Worm (Caenorhabditis elegans) whole organism, L1 larva: Measurements from ENCODE around the gene ugt-17.

ENCODE experiments used
- C04F5.9 ChIP-seq: sonication (generic microtip); optimal IDR thresholded peaks from 2 replicates; lab custom pipeline; 2016; ENCODE audit warnings: missing genetic modification characterization, missing compliant biosample characterization
- C16A3.4 ChIP-seq: fragments of 150-350 bp; optimal IDR thresholded peaks from 2 replicates; lab custom pipeline; 2014; ENCODE audit warnings: missing biosample characterization, missing genetic modification characterization
- F16B12.6 ChIP-seq: fragments of 150-350 bp; optimal IDR thresholded peaks from 2 replicates; lab custom pipeline; 2014; ENCODE audit warnings: missing biosample characterization, missing genetic modification characterization
- alr-1 ChIP-seq: fragments of 200-800 bp; sonication (Bioruptor generic); optimal IDR thresholded peaks from 2 replicates; lab custom pipeline; 2018; ENCODE audit warnings: borderline replicate concordance, mild to moderate bottlenecking, missing genetic modification characterization, missing compliant biosample characterization
- aly-2 ChIP-seq: fragments of 150-350 bp; optimal IDR thresholded peaks from 2 replicates; lab custom pipeline; 2014; ENCODE audit warnings: missing biosample characterization, missing genetic modification characterization
- ceh-63 ChIP-seq: fragments of 200-800 bp; sonication (Bioruptor generic); optimal IDR thresholded peaks from 2 replicates; lab custom pipeline; 2018; ENCODE audit warnings: mild to moderate bottlenecking, missing genetic modification characterization, missing compliant biosample characterization
- ceh-88 ChIP-seq: fragments of 200-800 bp; sonication (Bioruptor generic); IDR thresholded peaks from 2 replicates; pipeline ENCODE4 v1.3.6; 2022; ENCODE audit warnings: missing genetic modification characterization, missing compliant biosample characterization
- dpl-1 ChIP-seq, 3 experiments: fragments of 150-350 bp in 2 of 3; sonication (generic microtip) in 1 of 3; optimal IDR thresholded peaks; 2 replicates each; lab custom pipeline; 2014 to 2017; ENCODE audit warnings: missing biosample characterization in 3 of 3, missing genetic modification characterization in 3 of 3, missing genetic modification reagents in 3 of 3
- dsc-1 ChIP-seq: sonication (generic microtip); optimal IDR thresholded peaks from 2 replicates; lab custom pipeline; 2016; ENCODE audit warnings: mild to moderate bottlenecking, missing genetic modification characterization, missing compliant biosample characterization
- efl-1 ChIP-seq, 4 experiments: fragments of 150-350 bp; optimal IDR thresholded peaks in 3 of 4; peaks in 1 of 4; 1 replicate in 1 of 4; 2 replicates in 3 of 4; lab custom pipeline; 2014; ENCODE audit warnings: missing biosample characterization in 2 of 4, missing genetic modification characterization in 2 of 4, missing genetic modification reagents in 2 of 4
- egl-13 ChIP-seq: sonication (generic microtip); optimal IDR thresholded peaks from 2 replicates; lab custom pipeline; 2016; ENCODE audit warnings: missing genotype, missing genetic modification reagents, missing genetic modification characterization, missing compliant biosample characterization
- egl-27 ChIP-seq, 2 experiments: fragments of 150-350 bp in 1 of 2; sonication (generic microtip); optimal IDR thresholded peaks; 3 replicates each; lab custom pipeline; 2017 to 2018; ENCODE audit warnings: missing biosample characterization in 2 of 2, missing genetic modification characterization in 2 of 2, missing genetic modification reagents in 2 of 2
- elt-3 ChIP-seq, 6 experiments: fragments of 150-350 bp in 1 of 6; sonication (generic microtip); optimal IDR thresholded peaks; 2 replicates each; lab custom pipeline; 2017 to 2018; ENCODE audit warnings: missing biosample characterization in 6 of 6, missing genetic modification characterization in 6 of 6, inconsistent platforms in 1 of 6
- fkh-10 ChIP-seq: sonication (generic microtip); optimal IDR thresholded peaks from 2 replicates; lab custom pipeline; 2017; ENCODE audit warnings: missing biosample characterization, missing genetic modification reagents, missing genetic modification characterization
- fos-1 ChIP-seq: fragments of 150-350 bp; optimal IDR thresholded peaks from 2 replicates; lab custom pipeline; 2014; ENCODE audit warnings: missing biosample characterization, missing genetic modification characterization
- hlh-4 ChIP-seq: sonication (generic microtip); optimal IDR thresholded peaks from 2 replicates; lab custom pipeline; 2016; ENCODE audit warnings: mild to moderate bottlenecking, missing genetic modification characterization, missing compliant biosample characterization
- hpl-2 ChIP-seq: fragments of 150-350 bp; optimal IDR thresholded peaks from 2 replicates; lab custom pipeline; 2014; ENCODE audit warnings: missing biosample characterization, missing genetic modification reagents, missing genetic modification characterization
- irx-1 ChIP-seq: sonication (generic microtip); optimal IDR thresholded peaks from 2 replicates; lab custom pipeline; 2016; ENCODE audit warnings: missing genetic modification characterization, missing compliant biosample characterization
- isw-1 ChIP-seq: fragments of 200-800 bp; sonication (Bioruptor generic); IDR thresholded peaks from 2 replicates; pipeline ENCODE4 v1.3.6; 2022; ENCODE audit warnings: missing genetic modification characterization, missing compliant biosample characterization
- lin-13 ChIP-seq: fragments of 150-350 bp; optimal IDR thresholded peaks from 2 replicates; lab custom pipeline; 2014; ENCODE audit warnings: missing biosample characterization, missing genetic modification reagents, missing genetic modification characterization
- lin-14 ChIP-seq: fragments of 200-800 bp; sonication (Bioruptor generic); optimal IDR thresholded peaks from 2 replicates; lab custom pipeline; 2018; ENCODE audit warnings: mild to moderate bottlenecking, missing genetic modification characterization, moderate library complexity, missing compliant biosample characterization
- lin-15B ChIP-seq: fragments of 150-350 bp; sonication (generic microtip); optimal IDR thresholded peaks from 3 replicates; lab custom pipeline; 2014; ENCODE audit warnings: missing biosample characterization, missing genetic modification characterization
- lin-35 ChIP-seq, 2 experiments: fragments of 150-350 bp; optimal IDR thresholded peaks; 2 replicates each; lab custom pipeline; 2014; ENCODE audit warnings: missing biosample characterization in 2 of 2, missing genetic modification characterization in 2 of 2, missing genetic modification reagents in 2 of 2
- lir-3 ChIP-seq: sonication (generic microtip); optimal IDR thresholded peaks from 2 replicates; lab custom pipeline; 2016; ENCODE audit warnings: mild to moderate bottlenecking, missing genetic modification characterization, moderate library complexity, missing compliant biosample characterization; ENCODE audit not compliant: poor library complexity
- lsy-2 ChIP-seq, 2 experiments: fragments of 150-350 bp; optimal IDR thresholded peaks; 2 replicates each; lab custom pipeline; 2014; ENCODE audit warnings: missing biosample characterization in 2 of 2, missing genetic modification characterization in 2 of 2
- mdl-1 ChIP-seq, 2 experiments: fragments of 150-350 bp; optimal IDR thresholded peaks; 2 replicates each; lab custom pipeline; 2014 to 2017; ENCODE audit warnings: missing biosample characterization in 2 of 2, missing genetic modification characterization in 2 of 2, inconsistent platforms in 1 of 2
- mef-2 ChIP-seq: fragments of 150-350 bp; optimal IDR thresholded peaks from 2 replicates; lab custom pipeline; 2014; ENCODE audit warnings: missing biosample characterization, missing genetic modification characterization
- mep-1 ChIP-seq: fragments of 150-350 bp; optimal IDR thresholded peaks from 2 replicates; lab custom pipeline; 2014; ENCODE audit warnings: missing biosample characterization, missing genetic modification characterization
- nhr-11 ChIP-seq: fragments of 150-350 bp; optimal IDR thresholded peaks from 2 replicates; lab custom pipeline; 2014; ENCODE audit warnings: missing biosample characterization, missing genetic modification characterization
- nhr-12 ChIP-seq: sonication (generic microtip); optimal IDR thresholded peaks from 2 replicates; lab custom pipeline; 2017; ENCODE audit warnings: missing biosample characterization, missing genetic modification characterization
- nhr-20 ChIP-seq: sonication (generic microtip); optimal IDR thresholded peaks from 2 replicates; lab custom pipeline; 2016; ENCODE audit warnings: mild to moderate bottlenecking, missing genetic modification characterization, missing compliant biosample characterization
- nhr-237 ChIP-seq: fragments of 150-350 bp; optimal IDR thresholded peaks from 2 replicates; lab custom pipeline; 2014; ENCODE audit warnings: missing biosample characterization, missing genetic modification characterization
- nhr-71 ChIP-seq: sonication (generic microtip); optimal IDR thresholded peaks from 2 replicates; lab custom pipeline; 2016; ENCODE audit warnings: mild to moderate bottlenecking, missing genetic modification characterization, moderate library complexity, missing compliant biosample characterization
- nhr-85 ChIP-seq: sonication (generic microtip); peaks from one replicate; lab custom pipeline; 2016; ENCODE audit warnings: missing genetic modification characterization, inconsistent platforms, missing compliant biosample characterization
- nhr-90 ChIP-seq: sonication (generic microtip); optimal IDR thresholded peaks from 2 replicates; lab custom pipeline; 2016; ENCODE audit warnings: mild to moderate bottlenecking, missing genetic modification characterization, missing compliant biosample characterization; ENCODE audit not compliant: poor library complexity
- pag-3 ChIP-seq: sonication (generic microtip); optimal IDR thresholded peaks from 2 replicates; lab custom pipeline; 2017; ENCODE audit warnings: missing genetic modification characterization, mild to moderate bottlenecking, missing compliant biosample characterization, antibody characterized with exemption, borderline replicate concordance; ENCODE audit not compliant: insufficient read depth
- pax-3 ChIP-seq: fragments of 200-800 bp; sonication (Bioruptor generic); optimal IDR thresholded peaks from 2 replicates; lab custom pipeline; 2018; ENCODE audit warnings: mild to moderate bottlenecking, missing genetic modification characterization, moderate library complexity, missing compliant biosample characterization
- pqm-1 ChIP-seq: sonication (generic microtip); optimal IDR thresholded peaks from 3 replicates; lab custom pipeline; 2017; ENCODE audit warnings: missing biosample characterization, missing genetic modification characterization
- rnt-1 ChIP-seq: sonication (generic microtip); optimal IDR thresholded peaks from 2 replicates; lab custom pipeline; 2016; ENCODE audit warnings: mild to moderate bottlenecking, missing genetic modification characterization, moderate library complexity, missing compliant biosample characterization
- skn-1 ChIP-seq: fragments of 150-350 bp; optimal IDR thresholded peaks from 2 replicates; lab custom pipeline; 2014; ENCODE audit warnings: missing biosample characterization, missing genetic modification characterization
- snpc-4 ChIP-seq: fragments of 150-350 bp; optimal IDR thresholded peaks from 2 replicates; lab custom pipeline; 2014; ENCODE audit warnings: missing biosample characterization, missing genetic modification characterization
- snu-23 ChIP-seq: sonication (generic microtip); optimal IDR thresholded peaks from 2 replicates; lab custom pipeline; 2016; ENCODE audit warnings: missing genetic modification characterization, missing compliant biosample characterization
- sox-4 ChIP-seq: sonication (generic microtip); optimal IDR thresholded peaks from 2 replicates; lab custom pipeline; 2016; ENCODE audit warnings: missing genetic modification characterization, missing compliant biosample characterization
- sptf-1 ChIP-seq: fragments of 150-350 bp; optimal IDR thresholded peaks from 2 replicates; lab custom pipeline; 2014; ENCODE audit warnings: missing biosample characterization, missing genetic modification characterization
- tbx-2 ChIP-seq: sonication (generic microtip); optimal IDR thresholded peaks from 2 replicates; lab custom pipeline; 2016; ENCODE audit warnings: missing genetic modification characterization, missing compliant biosample characterization
- unc-130 ChIP-seq: fragments of 150-350 bp; optimal IDR thresholded peaks from 2 replicates; lab custom pipeline; 2017; ENCODE audit warnings: missing biosample characterization, missing genetic modification characterization, inconsistent platforms
- unc-30 ChIP-seq: sonication (generic microtip); optimal IDR thresholded peaks from 2 replicates; lab custom pipeline; 2017; ENCODE audit warnings: missing biosample characterization, missing genetic modification characterization
- unc-98 ChIP-seq: fragments of 200-800 bp; sonication (Bioruptor generic); IDR thresholded peaks from 2 replicates; pipeline ENCODE4 v1.3.6; 2022; ENCODE audit warnings: missing genetic modification characterization, missing compliant biosample characterization
- zip-4 ChIP-seq: fragments of 200-800 bp; sonication (Bioruptor generic); optimal IDR thresholded peaks from 2 replicates; lab custom pipeline; 2018; ENCODE audit warnings: mild to moderate bottlenecking, missing genetic modification characterization, moderate library complexity, missing compliant biosample characterization

Gene ugt-17

DNA sequence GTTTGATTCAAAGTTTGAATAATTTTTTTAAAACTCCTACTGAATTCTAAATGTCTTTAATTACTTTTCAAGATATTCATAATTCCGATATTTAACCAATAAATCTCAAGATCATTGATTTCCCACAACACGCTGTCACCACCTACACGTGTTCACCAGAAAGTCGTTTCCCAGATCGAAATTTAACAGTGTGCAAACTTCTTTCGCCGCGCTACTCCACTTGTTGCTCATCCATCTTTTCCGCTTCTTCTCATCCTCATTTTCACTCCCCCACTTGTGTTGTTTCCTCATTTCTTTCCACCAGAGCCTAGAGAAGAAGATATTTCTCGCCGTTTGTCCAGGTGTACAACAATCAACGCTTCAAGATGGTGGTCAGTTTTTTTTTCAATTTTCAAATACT, 40.9 kb upstream of the ugt-17 start, which contains the start of gene C51E3.9:
TSS of gene C51E3.9 (plus strand) at position 301 of the 400 bp plus-strand sequence.
- TF ChIP-seq nhr-12 (no peak), rnt-1 (tag; lab: Kevin White, UChicago) (peak; percentile 40), lsy-2 (tag; optimal IDR thresholded peaks at IDR 0.05; lab: Kevin White, UChicago) (no peak), lin-14 (peak; percentile 61), nhr-71 (tag; lab: Kevin White, UChicago) (peak; percentile 31)

DNA sequence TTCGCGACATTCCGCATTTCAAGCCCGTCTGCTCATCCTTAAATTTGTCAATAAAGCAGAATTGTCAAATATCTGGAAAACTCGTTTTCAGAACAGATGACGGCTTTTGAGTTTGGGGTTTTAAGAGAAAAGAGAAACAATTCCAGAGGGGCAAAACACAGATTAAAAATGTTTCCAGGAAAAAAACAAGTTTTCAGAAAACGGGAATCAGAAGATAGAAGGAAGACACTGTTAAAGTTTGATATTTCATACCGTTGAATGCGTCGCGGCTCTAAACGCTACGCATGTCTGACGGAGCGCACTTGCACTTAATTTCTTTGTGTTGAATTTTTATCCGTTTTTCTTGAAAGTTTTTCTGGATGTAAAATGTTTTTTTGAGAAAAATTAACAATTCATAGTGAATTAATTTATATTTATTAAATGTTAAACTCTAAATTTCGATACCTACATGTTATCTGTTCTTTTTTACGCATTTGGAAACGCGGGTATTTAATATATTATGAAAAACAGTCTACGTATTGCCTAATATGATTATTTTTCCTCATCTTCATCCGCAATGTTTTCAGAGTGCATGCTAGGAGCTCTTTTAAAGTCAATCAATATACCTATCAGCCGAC, 29.4 kb upstream of the ugt-17 start, which contains the start of the genes C08B6.18, wdr-20 and C08B6.8:
TSS of gene C08B6.18 (minus strand) at position 51 of the 617 bp plus-strand sequence.
TSS of gene wdr-20 (minus strand) at position 82 of the 617 bp plus-strand sequence.
TSS of gene C08B6.8 (plus strand) at position 567 of the 617 bp plus-strand sequence.
- TF ChIP-seq snpc-4 (tag; lab: Kevin White, UChicago) (peak; percentile 61), nhr-20 (tag; lab: Kevin White, UChicago) (peak; percentile 4), fos-1 (tag; lab: Kevin White, UChicago) (no peak), egl-13 (tag; lab: Kevin White, UChicago) (no peak), unc-130 (tag; lab: Kevin White, UChicago) (no peak), skn-1 (peak; percentile 42), mep-1 (tag; lab: Kevin White, UChicago) (no peak), nhr-90 (tag; lab: Kevin White, UChicago) (no peak), pax-3 (no peak), alr-1 (tag; lab: Kevin White, UChicago) (no peak), lin-35 (GFP tag; optimal IDR thresholded peaks at IDR 0.05; lab: Kevin White, UChicago) (peak; percentile 46 to 69), nhr-237 (tag; lab: Kevin White, UChicago) (no peak), F16B12.6 (tag; lab: Kevin White, UChicago) (no peak), dsc-1 (no peak), nhr-11 (tag; lab: Kevin White, UChicago) (no peak), nhr-71 (tag; lab: Kevin White, UChicago) (peak; percentile 3), sox-4 (tag; lab: Kevin White, UChicago) (no peak), unc-30 (tag; lab: Kevin White, UChicago) (no peak), zip-4 (GFP tag; lab: Kevin White, UChicago) (no peak), aly-2 (tag; lab: Kevin White, UChicago) (no peak), mdl-1 (tag; optimal IDR thresholded peaks at IDR 0.05; lab: Kevin White, UChicago) (no peak), tbx-2 (tag; lab: Kevin White, UChicago) (no peak), isw-1 (GFP tag; lab: Robert Waterston, UW) (no peak), pqm-1 (tag; lab: Kevin White, UChicago) (no peak), hpl-2 (GFP tag; lab: Kevin White, UChicago) (no peak), dpl-1 (GFP tag; optimal IDR thresholded peaks at IDR 0.05; lab: Kevin White, UChicago) (peak in 2 of 3 experiments; percentile 21 to 58), fkh-10 (GFP tag; lab: Kevin White, UChicago) (no peak), ceh-88 (GFP tag; lab: Robert Waterston, UW) (no peak), lin-14 (no peak), nhr-85 (tag; lab: Kevin White, UChicago) (no peak), lsy-2 (tag; optimal IDR thresholded peaks at IDR 0.05; lab: Kevin White, UChicago) (peak; percentile 21 to 65), irx-1 (tag; lab: Kevin White, UChicago) (no peak), rnt-1 (tag; lab: Kevin White, UChicago) (no peak), mef-2 (tag; lab: Kevin White, UChicago) (no peak), ceh-63 (GFP tag; lab: Kevin White, UChicago) (no peak), lin-13 (GFP tag; lab: Kevin White, UChicago) (no peak), hlh-4 (tag; lab: Kevin White, UChicago) (no peak), sptf-1 (tag; lab: Kevin White, UChicago) (no peak), egl-27 (tag; optimal IDR thresholded peaks at IDR 0.05; lab: Kevin White, UChicago) (no peak), lin-15B (tag; lab: Kevin White, UChicago) (peak; percentile 65), C04F5.9 (tag; lab: Kevin White, UChicago) (no peak), unc-98 (GFP tag; lab: Robert Waterston, UW) (no peak), lir-3 (no peak), C16A3.4 (tag; lab: Kevin White, UChicago) (peak; percentile 47), efl-1 (optimal IDR thresholded peaks at IDR 0.05; lab: Kevin White, UChicago) (peak; percentile 28 to 30), efl-1 (GFP tag; optimal IDR thresholded peaks at IDR 0.05 in 1 of 2; lab: Kevin White, UChicago) (peak; percentile 42 to 87), elt-3 (tag; optimal IDR thresholded peaks at IDR 0.05; lab: Kevin White, UChicago) (peak in 1 of 6 experiments; percentile 8), snu-23 (GFP tag; lab: Kevin White, UChicago) (peak; percentile 15), pag-3 (no peak)
